Worm (Caenorhabditis elegans) whole organism, L4/young adult: ENCODE measurements around the gene nog-1.

Source experiments
- W03F9.2 ChIP-seq: fragments of 150-350 bp; optimal IDR thresholded peaks from 2 replicates; lab custom pipeline; 2014; ENCODE audit warnings: missing biosample characterization, missing genetic modification characterization
- dao-5 ChIP-seq: sonication (generic microtip); optimal IDR thresholded peaks from 2 replicates; lab custom pipeline; 2016; ENCODE audit warnings: missing genotype, missing genetic modification characterization, moderate library complexity, missing compliant biosample characterization

- TF ChIP-seq dao-5 (tag; lab: Kevin White, UChicago), result no peak
- TF ChIP-seq W03F9.2 (tag; lab: Kevin White, UChicago), result no peak
These were observed 15.3 kb upstream of the nog-1 start for ce11 chrIV:378367-378766.
